Worm (Caenorhabditis elegans) whole organism, L4/young adult: ENCODE results near the gene daz-1.

Experiments
- W03F9.2 ChIP-seq: fragments of 150-350 bp; optimal IDR thresholded peaks from 2 replicates; lab custom pipeline; 2014; ENCODE audit warnings: missing biosample characterization, missing genetic modification characterization
- dao-5 ChIP-seq: sonication (generic microtip); optimal IDR thresholded peaks from 2 replicates; lab custom pipeline; 2016; ENCODE audit warnings: missing genotype, missing genetic modification characterization, moderate library complexity, missing compliant biosample characterization
- him-1 ChIP-seq: sonication (generic microtip); optimal IDR thresholded peaks from 2 replicates; lab custom pipeline; 2016; ENCODE audit warnings: missing genotype, missing genetic modification reagents, missing genetic modification characterization, missing compliant biosample characterization

The daz-1 gene

DNA sequence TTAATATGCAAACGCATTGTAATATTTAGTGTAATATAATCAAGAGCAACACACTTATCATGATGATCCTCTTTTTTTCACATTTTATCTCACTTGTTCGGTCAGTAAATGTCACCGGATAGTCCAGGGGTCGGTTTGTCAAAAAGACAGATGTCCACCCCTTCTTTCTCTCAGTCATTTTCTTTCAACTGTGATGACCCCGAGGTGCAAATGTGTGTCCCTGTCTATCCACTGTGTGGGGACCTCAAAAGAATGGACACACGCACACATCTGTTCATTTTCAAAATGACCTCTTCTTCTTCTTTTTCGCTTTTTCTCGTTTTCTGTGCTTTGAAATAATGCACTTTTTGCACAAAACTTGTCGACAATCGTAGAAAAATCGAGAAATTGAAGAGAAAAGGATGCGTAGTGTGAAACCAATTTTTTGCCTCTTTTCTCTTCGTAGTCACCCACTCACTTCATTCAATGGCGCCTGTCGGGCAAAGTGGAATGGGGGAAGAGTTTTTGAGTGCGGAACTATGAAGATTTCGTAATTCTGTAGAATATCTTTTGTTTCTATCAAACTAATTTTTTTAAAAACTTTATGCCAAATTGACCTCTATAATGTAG lies 7.7 kb downstream of the daz-1 start:
- TF ChIP-seq him-1 (tag; lab: Kevin White, UChicago) (no peak), W03F9.2 (tag; lab: Kevin White, UChicago) (no peak), dao-5 (tag; lab: Kevin White, UChicago) (no peak)

DNA sequence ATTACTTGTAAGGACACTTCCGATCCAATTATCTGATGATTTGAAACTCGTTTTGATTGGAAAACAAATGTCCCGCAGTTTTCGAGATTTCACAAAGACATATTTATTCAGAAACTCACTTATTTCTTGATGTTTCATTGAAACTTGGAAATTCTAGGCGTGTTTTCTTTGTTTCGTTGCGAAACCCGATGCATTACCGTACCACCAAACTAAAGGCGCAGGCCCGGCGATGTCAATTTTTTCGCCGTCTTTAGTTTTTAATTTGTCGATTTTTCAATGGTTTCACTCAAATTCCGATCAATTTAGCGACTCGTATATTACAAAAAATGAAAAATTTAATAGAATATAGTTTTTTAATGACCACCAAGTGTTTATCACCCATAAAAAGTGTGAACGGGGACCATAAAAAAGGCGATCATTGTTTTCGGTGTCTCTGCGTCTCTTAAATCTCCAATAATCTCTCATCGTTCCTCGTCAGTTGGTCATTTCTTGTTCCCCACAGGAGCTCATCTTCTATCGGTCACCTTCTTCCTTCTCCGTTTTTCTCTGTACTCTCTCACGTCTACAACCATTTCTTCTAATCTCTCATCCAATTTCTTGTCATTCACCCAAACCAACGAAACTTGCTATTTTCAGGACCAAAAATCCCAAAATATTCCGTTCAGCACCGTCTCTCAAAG lies 9.8 kb downstream of the daz-1 start, which contains the start of gene clr-1:
Gene clr-1, plus strand, starts transcription at position 630 of the 680 bp plus-strand sequence.
- TF ChIP-seq him-1 (tag; lab: Kevin White, UChicago) (no peak), W03F9.2 (tag; lab: Kevin White, UChicago) (no peak)

DNA sequence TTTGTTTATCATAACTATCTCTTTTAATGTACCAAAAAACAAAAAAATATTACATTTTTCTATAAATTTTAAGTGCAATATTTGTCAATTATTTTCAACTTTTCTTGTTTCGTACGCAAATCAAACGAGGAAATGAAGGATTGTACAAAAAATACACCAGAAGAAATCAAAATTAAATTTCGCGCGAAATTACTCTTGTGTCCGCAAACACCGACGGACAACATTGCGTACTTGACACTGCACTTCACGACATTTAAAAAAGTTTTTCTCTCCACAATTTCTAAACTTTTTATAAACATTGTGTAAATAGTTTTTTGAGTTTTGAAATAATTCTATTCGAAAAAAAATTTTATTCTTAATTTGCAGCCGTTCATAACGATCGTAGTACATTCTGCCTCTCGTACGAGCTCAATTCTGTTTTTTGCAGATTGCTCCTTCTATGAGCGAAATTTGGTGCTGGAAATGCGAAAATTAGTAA lies 17.9 kb downstream of the daz-1 start, which contains the start of gene mrps-16:
Gene mrps-16, plus strand, starts transcription at position 428 of the 478 bp plus-strand sequence.
- TF ChIP-seq dao-5 (tag; lab: Kevin White, UChicago), result no peak
- peak; percentile 58 for TF ChIP-seq W03F9.2 (tag; lab: Kevin White, UChicago)

DNA sequence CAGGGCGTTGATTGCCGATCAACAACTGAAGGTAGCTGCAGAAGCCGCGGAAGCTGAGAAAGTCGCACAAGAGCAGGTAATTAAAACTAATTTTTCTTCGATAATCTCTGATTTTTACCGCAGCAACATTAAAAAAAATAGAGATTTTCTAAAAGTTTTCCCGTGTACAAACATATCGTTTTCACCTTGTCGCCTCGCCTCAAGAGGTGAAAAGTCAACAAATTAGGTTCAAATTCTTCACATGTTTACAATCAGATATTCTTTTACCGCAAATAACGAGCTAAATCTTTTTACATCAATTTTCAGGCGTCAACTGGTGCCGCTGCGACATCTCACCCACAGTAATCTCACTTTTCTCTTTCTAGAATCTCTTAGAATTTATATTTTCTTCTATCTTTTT lies 18.8 kb downstream of the daz-1 start, which contains the start of gene ilcr-2:
Gene ilcr-2, plus strand, starts transcription at position 301 of the 400 bp plus-strand sequence.
- TF ChIP-seq him-1 (tag; lab: Kevin White, UChicago) (no peak), W03F9.2 (tag; lab: Kevin White, UChicago) (no peak), dao-5 (tag; lab: Kevin White, UChicago) (no peak)

- no peak for TF ChIP-seq dao-5 (tag; lab: Kevin White, UChicago)
- no peak for TF ChIP-seq him-1 (tag; lab: Kevin White, UChicago)
- no peak for TF ChIP-seq W03F9.2 (tag; lab: Kevin White, UChicago)
These were observed 22.2 kb downstream of the daz-1 start, which contains the start of gene F56D1.1 for ce11 chrII:5478318-5478717. F56D1.1 (plus strand) TSS chrII:5478618.

DNA sequence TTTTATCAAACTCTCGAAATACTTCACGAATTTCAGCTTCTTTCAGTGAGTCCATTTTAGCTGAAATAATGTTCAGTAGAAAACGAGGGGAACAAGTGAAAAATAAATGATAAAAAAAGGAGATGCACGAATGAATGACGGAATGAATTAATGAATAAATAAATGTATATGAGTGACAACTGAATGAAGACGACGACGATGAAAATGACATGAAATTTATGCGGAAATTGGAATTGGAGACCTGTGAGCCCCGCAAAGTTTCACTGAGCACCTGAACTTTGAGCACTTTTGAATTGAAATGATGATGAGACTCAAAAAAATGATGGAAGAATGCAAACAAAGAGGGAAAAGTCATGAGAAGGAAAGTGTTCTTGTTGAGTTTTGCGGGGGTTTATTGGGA lies 25.9 kb downstream of the daz-1 start, which contains the start of gene cal-8:
Gene cal-8, minus strand, starts transcription at position 60 of the 400 bp plus-strand sequence.
- TF ChIP-seq him-1 (tag; lab: Kevin White, UChicago) (no peak), dao-5 (tag; lab: Kevin White, UChicago) (no peak), W03F9.2 (tag; lab: Kevin White, UChicago) (no peak)

ce11 chrII:5487844-5488243 lies 31.7 kb downstream of the daz-1 start, which contains the start of gene nep-5:
nep-5 (plus strand) TSS chrII:5488144.
- TF ChIP-seq dao-5 (tag; lab: Kevin White, UChicago), result no peak
- no peak for TF ChIP-seq W03F9.2 (tag; lab: Kevin White, UChicago)
- TF ChIP-seq him-1 (tag; lab: Kevin White, UChicago), result no peak

ce11 chrII:5494405-5494804 lies 38.3 kb downstream of the daz-1 start, which contains the start of gene F12A10.6:
F12A10.6 (minus strand) TSS chrII:5494505.
- TF ChIP-seq dao-5 (tag; lab: Kevin White, UChicago) (no peak), him-1 (tag; lab: Kevin White, UChicago) (no peak), W03F9.2 (tag; lab: Kevin White, UChicago) (no peak)

DNA sequence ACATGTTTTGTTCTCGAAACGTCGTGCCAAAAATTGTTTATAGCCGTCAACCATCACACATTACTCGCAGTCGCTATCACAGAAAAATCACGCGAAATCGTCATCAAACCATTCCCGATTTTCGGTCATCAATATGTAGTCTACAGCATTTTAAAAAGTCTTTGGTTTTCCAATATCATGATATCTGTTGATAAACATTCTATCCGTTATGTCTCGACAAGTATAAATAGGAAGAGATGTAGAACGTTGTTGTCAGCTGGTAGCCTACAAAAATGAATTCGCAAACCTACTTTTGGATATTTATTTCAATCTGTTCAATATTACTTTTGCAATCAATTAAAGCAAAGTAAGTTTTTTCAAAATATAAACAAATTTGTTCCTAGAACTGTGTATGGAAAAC lies 40.3 kb downstream of the daz-1 start, which contains the start of gene F12A10.1:
Gene F12A10.1, plus strand, starts transcription at position 166 of the 400 bp plus-strand sequence.
- TF ChIP-seq dao-5 (tag; lab: Kevin White, UChicago) (no peak), him-1 (tag; lab: Kevin White, UChicago) (no peak), W03F9.2 (tag; lab: Kevin White, UChicago) (no peak)

ce11 chrII:5497541-5497940 lies 41.4 kb downstream of the daz-1 start:
- no peak for TF ChIP-seq dao-5 (tag; lab: Kevin White, UChicago)
- no peak for TF ChIP-seq him-1 (tag; lab: Kevin White, UChicago)
- TF ChIP-seq W03F9.2 (tag; lab: Kevin White, UChicago), result no peak

- no peak for TF ChIP-seq W03F9.2 (tag; lab: Kevin White, UChicago)
- no peak for TF ChIP-seq dao-5 (tag; lab: Kevin White, UChicago)
- no peak for TF ChIP-seq him-1 (tag; lab: Kevin White, UChicago)
These were observed 42.1 kb downstream of the daz-1 start, which contains the start of the genes suex-1 and F12A10.9 for ce11 chrII:5498156-5498739. suex-1 (minus strand) TSS chrII:5498256. F12A10.9 (plus strand) TSS chrII:5498689.

DNA sequence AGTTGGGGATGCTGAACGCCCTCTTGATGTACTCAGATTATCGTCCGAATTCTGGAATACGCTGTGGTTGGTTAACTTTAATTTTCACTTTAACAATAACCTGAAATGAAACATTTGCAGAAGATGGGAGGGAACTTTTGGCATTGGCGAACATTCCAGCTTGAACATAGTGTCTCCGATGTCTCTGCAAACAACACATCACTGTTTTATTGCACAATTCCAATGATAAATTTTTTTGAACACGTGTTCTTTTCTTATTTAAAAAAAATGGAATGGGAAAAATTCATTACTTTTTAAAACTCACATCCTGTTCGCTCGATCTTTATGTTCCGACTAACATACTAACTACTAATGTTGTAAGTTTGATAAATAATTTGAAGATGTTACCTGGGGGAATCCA lies 44.4 kb downstream of the daz-1 start, which contains the start of gene fzy-1:
Gene fzy-1, plus strand, starts transcription at position 301 of the 400 bp plus-strand sequence.
- TF ChIP-seq him-1 (tag; lab: Kevin White, UChicago) (no peak), dao-5 (tag; lab: Kevin White, UChicago) (no peak), W03F9.2 (tag; lab: Kevin White, UChicago) (no peak)
